In the genomic region with DNA sequence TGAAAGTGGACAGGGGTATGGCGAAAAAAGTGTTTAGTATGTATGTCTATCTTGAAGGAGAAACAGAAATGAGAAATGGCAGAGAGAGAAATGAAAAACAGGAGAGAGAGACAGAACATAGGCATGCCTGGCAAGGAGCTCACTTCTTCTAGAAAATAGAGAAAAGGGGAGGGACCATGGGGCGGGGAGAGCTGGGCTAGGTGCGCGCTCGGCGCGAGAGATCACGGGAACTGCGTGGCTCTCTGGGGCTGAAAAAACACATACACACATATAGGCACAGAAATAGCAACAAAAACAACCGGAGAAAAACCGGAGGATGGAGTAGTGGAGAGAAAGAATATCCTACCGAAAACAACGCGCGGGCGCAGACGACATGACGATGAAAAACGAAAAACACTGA, we compare ENCODE assay signal across 2 worm cellular contexts.
TF ChIP-seq lines count a peak whose summit lies in the region.

No protein-coding gene starts in this region.

TF ChIP-seq in whole organism, L1 larva, 84 proteins besides CTCF, POLR2A, EP300 and RAD21 (continued from another document):
- TF ChIP-seq snu-23 (GFP tag; optimal IDR thresholded peaks at IDR 0.05; lab: Kevin White, UChicago), result no peak
- TF ChIP-seq F16B12.6 (tag; optimal IDR thresholded peaks at IDR 0.05; lab: Kevin White, UChicago), result no peak
- no peak for TF ChIP-seq nhr-76 (tag; optimal IDR thresholded peaks at IDR 0.05; lab: Kevin White, UChicago)
- no peak for TF ChIP-seq ets-5 (GFP tag; IDR thresholded peaks at IDR 0.05; lab: Robert Waterston, UW)
- no peak for TF ChIP-seq ces-1 (GFP tag; optimal IDR thresholded peaks at IDR 0.05; lab: Kevin White, UChicago)
- TF ChIP-seq nhr-77 (tag; optimal IDR thresholded peaks at IDR 0.05; lab: Kevin White, UChicago), result no peak
- TF ChIP-seq ceh-63 (GFP tag; optimal IDR thresholded peaks at IDR 0.05; lab: Kevin White, UChicago), result no peak
- no peak for TF ChIP-seq dpl-1 (GFP tag; optimal IDR thresholded peaks at IDR 0.05; lab: Kevin White, UChicago)
- TF ChIP-seq dsc-1 (tag; optimal IDR thresholded peaks at IDR 0.05; lab: Kevin White, UChicago), result no peak
- TF ChIP-seq nhr-85 (tag; lab: Kevin White, UChicago), result no peak
- TF ChIP-seq swsn-7 (tag; optimal IDR thresholded peaks at IDR 0.05; lab: Kevin White, UChicago), result peak; percentile 27
- TF ChIP-seq unc-130 (tag; optimal IDR thresholded peaks at IDR 0.05; lab: Kevin White, UChicago), result no peak
- no peak for TF ChIP-seq mdl-1 (tag; optimal IDR thresholded peaks at IDR 0.05; lab: Kevin White, UChicago)
- no peak for TF ChIP-seq hpl-2 (GFP tag; optimal IDR thresholded peaks at IDR 0.05; lab: Kevin White, UChicago)
- TF ChIP-seq nhr-12 (tag; optimal IDR thresholded peaks at IDR 0.05; lab: Kevin White, UChicago), result no peak
- TF ChIP-seq fkh-8 (tag; optimal IDR thresholded peaks at IDR 0.05; lab: Kevin White, UChicago), result peak; percentile 78
- no peak for TF ChIP-seq nhr-237 (tag; optimal IDR thresholded peaks at IDR 0.05; lab: Kevin White, UChicago)
- TF ChIP-seq sox-4 (tag; optimal IDR thresholded peaks at IDR 0.05; lab: Kevin White, UChicago), result no peak
- no peak for TF ChIP-seq egl-27 (tag; optimal IDR thresholded peaks at IDR 0.05; lab: Kevin White, UChicago)
- TF ChIP-seq lir-3 (tag; optimal IDR thresholded peaks at IDR 0.05; lab: Kevin White, UChicago; ENCODE audit: poor library complexity), result no peak
- TF ChIP-seq elt-3 (tag; optimal IDR thresholded peaks at IDR 0.05; lab: Kevin White, UChicago), result no peak
- TF ChIP-seq aly-2 (tag; optimal IDR thresholded peaks at IDR 0.05; lab: Kevin White, UChicago), result no peak
- peak; percentile 66 for TF ChIP-seq lin-14 (GFP tag; optimal IDR thresholded peaks at IDR 0.05; lab: Kevin White, UChicago)
- TF ChIP-seq unc-30 (tag; optimal IDR thresholded peaks at IDR 0.05; lab: Kevin White, UChicago), result no peak
- TF ChIP-seq sup-37 (GFP tag; optimal IDR thresholded peaks at IDR 0.05; lab: Kevin White, UChicago), result no peak
- TF ChIP-seq nhr-90 (tag; optimal IDR thresholded peaks at IDR 0.05; lab: Kevin White, UChicago; ENCODE audit: poor library complexity), result no peak
- TF ChIP-seq C16A3.4 (tag; optimal IDR thresholded peaks at IDR 0.05; lab: Kevin White, UChicago), result no peak
- TF ChIP-seq alr-1 (tag; optimal IDR thresholded peaks at IDR 0.05; lab: Kevin White, UChicago; ENCODE audit: borderline replicate concordance), result no peak
- no peak for TF ChIP-seq vab-15 (tag; optimal IDR thresholded peaks at IDR 0.05; lab: Kevin White, UChicago)
- TF ChIP-seq sptf-1 (tag; optimal IDR thresholded peaks at IDR 0.05; lab: Kevin White, UChicago), result no peak
- TF ChIP-seq pqm-1 (tag; optimal IDR thresholded peaks at IDR 0.05; lab: Kevin White, UChicago), result no peak
- no peak for TF ChIP-seq hlh-17 (GFP tag; optimal IDR thresholded peaks at IDR 0.05; lab: Kevin White, UChicago; ENCODE audit: borderline replicate concordance)
- no peak for TF ChIP-seq lin-13 (GFP tag; optimal IDR thresholded peaks at IDR 0.05; lab: Kevin White, UChicago)
- no peak for TF ChIP-seq nhr-19 (GFP tag; conservative IDR thresholded peaks at IDR 0.05; lab: Robert Waterston, UW)
- TF ChIP-seq lsy-2 (tag; optimal IDR thresholded peaks at IDR 0.05; lab: Kevin White, UChicago), result peak in 1 of 2 experiments; percentile 38
- TF ChIP-seq isw-1 (GFP tag; IDR thresholded peaks at IDR 0.05; lab: Robert Waterston, UW), result peak; percentile 13; the same call in 1 of the 2 replicates
- no peak for TF ChIP-seq fos-1 (tag; optimal IDR thresholded peaks at IDR 0.05; lab: Kevin White, UChicago)
- TF ChIP-seq C04F5.9 (tag; optimal IDR thresholded peaks at IDR 0.05; lab: Kevin White, UChicago), result no peak
- TF ChIP-seq fkh-10 (GFP tag; optimal IDR thresholded peaks at IDR 0.05; lab: Kevin White, UChicago), result no peak
- TF ChIP-seq lin-15B (tag; optimal IDR thresholded peaks at IDR 0.05; lab: Kevin White, UChicago), result no peak
- no peak for TF ChIP-seq pag-3 (tag; optimal IDR thresholded peaks at IDR 0.05; lab: Kevin White, UChicago; ENCODE audit: borderline replicate concordance, insufficient read depth)
- TF ChIP-seq pax-3 (tag; optimal IDR thresholded peaks at IDR 0.05; lab: Kevin White, UChicago), result no peak
- no peak for TF ChIP-seq irx-1 (tag; optimal IDR thresholded peaks at IDR 0.05; lab: Kevin White, UChicago)

TF ChIP-seq in whole organism, L3 larva, 47 proteins besides CTCF, POLR2A, EP300 and RAD21 (continued from another document):
- no peak for TF ChIP-seq ZK546.5 (tag; optimal IDR thresholded peaks at IDR 0.05; lab: Kevin White, UChicago)
- no peak for TF ChIP-seq elt-1 (tag; optimal IDR thresholded peaks at IDR 0.05; lab: Kevin White, UChicago)
- no peak for TF ChIP-seq nhr-76 (tag; optimal IDR thresholded peaks at IDR 0.05; lab: Kevin White, UChicago)
- no peak for TF ChIP-seq nhr-12 (tag; optimal IDR thresholded peaks at IDR 0.05; lab: Kevin White, UChicago)
TF ChIP-seq in whole organism, L3 larva: peak in this region for 3.
